Worm (Caenorhabditis elegans) whole organism, young adult: ENCODE measurements around the gene C34B4.3.

Experiments
- B0261.1 ChIP-seq: sonication (generic microtip); optimal IDR thresholded peaks from 2 replicates; lab custom pipeline; 2016; ENCODE audit warnings: mild to moderate bottlenecking, missing genetic modification characterization, moderate library complexity, missing compliant biosample characterization
- B0336.3 ChIP-seq: fragments of 200-800 bp; sonication (Bioruptor generic); IDR thresholded peaks from 2 replicates; pipeline ENCODE4 v1.3.6; 2022; ENCODE audit warnings: missing genetic modification characterization, missing compliant biosample characterization
- C17E4.6 ChIP-seq: fragments of 200-800 bp; sonication (Bioruptor generic); IDR thresholded peaks from 2 replicates; pipeline ENCODE4 v1.3.6; 2022; ENCODE audit warnings: missing genetic modification reagents, missing genetic modification characterization, missing compliant biosample characterization
- K11D2.4 ChIP-seq: fragments of 200-800 bp; sonication (Bioruptor generic); IDR thresholded peaks from 2 replicates; pipeline ENCODE4 v1.3.6; 2022; ENCODE audit warnings: missing genetic modification reagents, missing genetic modification characterization, missing compliant biosample characterization
- T07F8.4 ChIP-seq: sonication (generic microtip); optimal IDR thresholded peaks from 2 replicates; lab custom pipeline; 2016; ENCODE audit warnings: mild to moderate bottlenecking, missing genetic modification characterization, moderate library complexity, missing compliant biosample characterization
- akir-1 ChIP-seq: fragments of 200-800 bp; sonication (Bioruptor generic); optimal IDR thresholded peaks from 2 replicates; lab custom pipeline; 2018; ENCODE audit warnings: mild to moderate bottlenecking, missing genetic modification characterization, moderate library complexity, missing compliant biosample characterization
- ama-1 ChIP-seq, 3 experiments: fragments of 150-350 bp in 1 of 3; sonication (generic microtip) in 2 of 3; optimal IDR thresholded peaks; 2 replicates each; lab custom pipeline; 2014 to 2018; ENCODE audit warnings: missing biosample characterization in 2 of 3, missing genetic modification characterization in 2 of 3, missing genetic modification reagents in 2 of 3
- athp-1 ChIP-seq: sonication (generic microtip); optimal IDR thresholded peaks from 2 replicates; lab custom pipeline; 2017; ENCODE audit warnings: mild to moderate bottlenecking, missing genetic modification characterization, missing compliant biosample characterization
- attf-3 ChIP-seq: fragments of 200-800 bp; sonication (Bioruptor generic); conservative IDR thresholded peaks from 2 replicates; pipeline ENCODE4 v1.3.6; 2022; ENCODE audit warnings: missing genetic modification reagents, missing genetic modification characterization, missing compliant biosample characterization
- attf-6 ChIP-seq: fragments of 200-800 bp; sonication (Bioruptor generic); IDR thresholded peaks from 2 replicates; pipeline ENCODE4 v1.3.6; 2022; ENCODE audit warnings: missing genetic modification reagents, missing genetic modification characterization, missing compliant biosample characterization
- bed-2 ChIP-seq: fragments of 200-800 bp; sonication (Bioruptor generic); IDR thresholded peaks from 2 replicates; pipeline ENCODE4 v1.3.6; 2022; ENCODE audit warnings: missing genetic modification reagents, missing genetic modification characterization, missing compliant biosample characterization
- cebp-2 ChIP-seq: fragments of 200-800 bp; sonication (Bioruptor generic); IDR thresholded peaks from 2 replicates; pipeline ENCODE4 v1.3.6; 2022; ENCODE audit warnings: missing genetic modification characterization, missing compliant biosample characterization
- ceh-100 ChIP-seq: fragments of 200-800 bp; sonication (Bioruptor generic); IDR thresholded peaks from 2 replicates; pipeline ENCODE4 v1.3.6; 2022; ENCODE audit warnings: missing genetic modification reagents, missing genetic modification characterization, missing compliant biosample characterization
- dox-1 ChIP-seq: fragments of 200-800 bp; sonication (Bioruptor generic); IDR thresholded peaks from 2 replicates; pipeline ENCODE4 v1.3.6; 2022; ENCODE audit warnings: missing genetic modification reagents, missing genetic modification characterization, missing compliant biosample characterization
- dpff-1 ChIP-seq: sonication (generic microtip); optimal IDR thresholded peaks from 2 replicates; lab custom pipeline; 2017; ENCODE audit warnings: mild to moderate bottlenecking, missing genetic modification characterization, missing compliant biosample characterization
- dpl-1 ChIP-seq: fragments of 150-350 bp; optimal IDR thresholded peaks from 2 replicates; lab custom pipeline; 2014; ENCODE audit warnings: missing biosample characterization, missing genetic modification reagents, missing genetic modification characterization
- egl-18 ChIP-seq: fragments of 200-800 bp; sonication (Bioruptor generic); IDR thresholded peaks from 2 replicates; pipeline ENCODE4 v1.3.6; 2022; ENCODE audit warnings: missing genetic modification reagents, missing genetic modification characterization, missing compliant biosample characterization
- egl-44 ChIP-seq: fragments of 200-800 bp; sonication (Bioruptor generic); IDR thresholded peaks from 2 replicates; pipeline ENCODE4 v1.3.6; 2022; ENCODE audit warnings: missing genetic modification reagents, missing genetic modification characterization, missing compliant biosample characterization
- lag-1 ChIP-seq: fragments of 200-800 bp; sonication (Bioruptor generic); IDR thresholded peaks from 2 replicates; pipeline ENCODE4 v1.3.6; 2022; ENCODE audit warnings: missing genetic modification reagents, missing genetic modification characterization, missing compliant biosample characterization
- lir-1 ChIP-seq: fragments of 200-800 bp; sonication (Bioruptor generic); conservative IDR thresholded peaks from 2 replicates; pipeline ENCODE4 v1.3.6; 2022; ENCODE audit warnings: missing genetic modification reagents, missing genetic modification characterization, missing compliant biosample characterization
- lsy-27 ChIP-seq: sonication (generic microtip); optimal IDR thresholded peaks from 2 replicates; lab custom pipeline; 2017; ENCODE audit warnings: missing genetic modification characterization, mild to moderate bottlenecking, missing compliant biosample characterization, antibody characterized with exemption, missing genotype, borderline replicate concordance; ENCODE audit not compliant: insufficient read depth
- madf-3 ChIP-seq: fragments of 200-800 bp; sonication (Bioruptor generic); IDR thresholded peaks from 2 replicates; pipeline ENCODE4 v1.3.6; 2022; ENCODE audit warnings: missing genetic modification reagents, missing genetic modification characterization, missing compliant biosample characterization
- mel-28 ChIP-seq: sonication (generic microtip); optimal IDR thresholded peaks from 2 replicates; lab custom pipeline; 2016; ENCODE audit warnings: borderline replicate concordance, mild to moderate bottlenecking, missing genetic modification characterization, missing compliant biosample characterization
- mes-4 ChIP-seq: sonication (generic microtip); optimal IDR thresholded peaks from 2 replicates; lab custom pipeline; 2016; ENCODE audit warnings: missing genotype, missing genetic modification characterization, missing compliant biosample characterization
- mxl-1 ChIP-seq: sonication (generic microtip); optimal IDR thresholded peaks from 2 replicates; lab custom pipeline; 2016; ENCODE audit warnings: missing genetic modification characterization, missing compliant biosample characterization
- nfya-2 ChIP-seq: fragments of 200-800 bp; sonication (Bioruptor generic); IDR thresholded peaks from 2 replicates; pipeline ENCODE4 v1.3.6; 2022; ENCODE audit warnings: missing genetic modification reagents, missing genetic modification characterization, missing compliant biosample characterization
- nhr-179 ChIP-seq: sonication (generic microtip); optimal IDR thresholded peaks from 2 replicates; lab custom pipeline; 2016; ENCODE audit warnings: mild to moderate bottlenecking, missing genetic modification characterization, missing compliant biosample characterization
- pbrm-1 ChIP-seq: fragments of 200-800 bp; sonication (Bioruptor generic); IDR thresholded peaks from 2 replicates; pipeline ENCODE4 v1.3.6; 2022; ENCODE audit warnings: missing genetic modification reagents, missing genetic modification characterization, missing compliant biosample characterization
- rcor-1 ChIP-seq: fragments of 200-800 bp; sonication (Bioruptor generic); IDR thresholded peaks from 2 replicates; pipeline ENCODE4 v1.3.6; 2022; ENCODE audit warnings: missing genetic modification reagents, missing genetic modification characterization, missing compliant biosample characterization
- somi-1 ChIP-seq: fragments of 200-800 bp; sonication (Bioruptor generic); optimal IDR thresholded peaks from 2 replicates; lab custom pipeline; 2018; ENCODE audit warnings: mild to moderate bottlenecking, missing genetic modification characterization, missing compliant biosample characterization
- tbp1 ChIP-seq: fragments of 200-800 bp; sonication (Bioruptor generic); optimal IDR thresholded peaks from 2 replicates; lab custom pipeline; 2018; ENCODE audit warnings: mild to moderate bottlenecking, missing genetic modification characterization, missing compliant biosample characterization
- zim-3 ChIP-seq: sonication (generic microtip); optimal IDR thresholded peaks from 2 replicates; lab custom pipeline; 2017; ENCODE audit warnings: mild to moderate bottlenecking, missing genetic modification characterization, moderate library complexity, missing compliant biosample characterization
- ztf-18 ChIP-seq: sonication (generic microtip); optimal IDR thresholded peaks from 2 replicates; lab custom pipeline; 2016; ENCODE audit warnings: missing genotype, mild to moderate bottlenecking, missing genetic modification characterization, missing compliant biosample characterization
- ztf-25 ChIP-seq: fragments of 200-800 bp; sonication (Bioruptor generic); IDR thresholded peaks from 2 replicates; pipeline ENCODE4 v1.3.6; 2022; ENCODE audit warnings: missing genetic modification reagents, missing genetic modification characterization, missing compliant biosample characterization
- ztf-28 ChIP-seq: fragments of 200-800 bp; sonication (Bioruptor generic); IDR thresholded peaks from 2 replicates; pipeline ENCODE4 v1.3.6; 2022; ENCODE audit warnings: missing genetic modification reagents, missing genetic modification characterization, missing compliant biosample characterization

The C34B4.3 gene

ce11 chrV:13020014-13020413 is 50.9 kb downstream of the C34B4.3 start:
- TF ChIP-seq mxl-1 (tag; lab: Kevin White, UChicago) = no peak
- TF ChIP-seq ztf-25 = no peak
- no peak for TF ChIP-seq cebp-2 (GFP tag; lab: Robert Waterston, UW)
- TF ChIP-seq rcor-1 = no peak
- TF ChIP-seq mel-28 (tag; lab: Kevin White, UChicago) = no peak
- TF ChIP-seq dox-1 = no peak
- no peak for TF ChIP-seq madf-3 (GFP tag; lab: Robert Waterston, UW)
- no peak for TF ChIP-seq ceh-100 (GFP tag; lab: Robert Waterston, UW)
- no peak for TF ChIP-seq B0261.1 (tag; lab: Kevin White, UChicago)
- TF ChIP-seq attf-6 (GFP tag; lab: Robert Waterston, UW) = no peak
- no peak for TF ChIP-seq ztf-28
- no peak for TF ChIP-seq dpl-1 (GFP tag; lab: Kevin White, UChicago)
- TF ChIP-seq somi-1 (GFP tag; lab: Kevin White, UChicago) = no peak
- no peak for TF ChIP-seq bed-2 (GFP tag; lab: Robert Waterston, UW)
- no peak for TF ChIP-seq tbp1 (GFP tag; lab: Kevin White, UChicago)
- TF ChIP-seq B0336.3 (GFP tag; lab: Robert Waterston, UW) = no peak
- no peak for TF ChIP-seq ama-1 (optimal IDR thresholded peaks at IDR 0.05; lab: Kevin White, UChicago)
- no peak for TF ChIP-seq ama-1 (GFP tag; optimal IDR thresholded peaks at IDR 0.05; lab: Kevin White, UChicago)
- TF ChIP-seq T07F8.4 = no peak

- TF ChIP-seq lir-1 (GFP tag; lab: Robert Waterston, UW) = no peak
- no peak for TF ChIP-seq attf-3 (GFP tag; lab: Robert Waterston, UW)
- TF ChIP-seq nhr-179 (tag; lab: Kevin White, UChicago) = no peak
- no peak for TF ChIP-seq mes-4 (tag; lab: Kevin White, UChicago)
- no peak for TF ChIP-seq pbrm-1
- no peak for TF ChIP-seq lsy-27 (tag; lab: Kevin White, UChicago)
- TF ChIP-seq dpff-1 = no peak
- no peak for TF ChIP-seq nfya-2 (GFP tag; lab: Robert Waterston, UW)
These were observed 52.2 kb downstream of the C34B4.3 start, which contains the start of gene fmi-1 for ce11 chrV:13018761-13019160. Gene fmi-1 (plus strand): TSS chrV:13019061.

- TF ChIP-seq akir-1 (GFP tag; lab: Kevin White, UChicago) (no peak), ztf-28 (no peak), C17E4.6 (GFP tag; lab: Robert Waterston, UW) (no peak), rcor-1 (no peak), ztf-18 (tag; lab: Kevin White, UChicago) (no peak), zim-3 (tag; lab: Kevin White, UChicago) (no peak), egl-18 (GFP tag; lab: Robert Waterston, UW) (no peak), lag-1 (GFP tag; lab: Robert Waterston, UW) (no peak), egl-44 (GFP tag; lab: Robert Waterston, UW) (no peak), madf-3 (GFP tag; lab: Robert Waterston, UW) (no peak), somi-1 (GFP tag; lab: Kevin White, UChicago) (no peak), athp-1 (tag; lab: Kevin White, UChicago) (no peak), K11D2.4 (no peak)
These were observed 52.7 kb downstream of the C34B4.3 start for ce11 chrV:13018233-13018632.
